Worm (Caenorhabditis elegans) whole organism, early embryonic: ENCODE results near the gene T28F3.8.

Experiments used
- B0310.2 ChIP-seq: sonication (generic microtip); optimal IDR thresholded peaks from 2 replicates; lab custom pipeline; 2016; ENCODE audit warnings: mild to moderate bottlenecking, missing genetic modification characterization, missing compliant biosample characterization
- F13C5.2 ChIP-seq: sonication (generic microtip); optimal IDR thresholded peaks from 2 replicates; lab custom pipeline; 2017; ENCODE audit warnings: mild to moderate bottlenecking, missing genetic modification characterization, inconsistent platforms, missing compliant biosample characterization
- aly-1 ChIP-seq: sonication (generic microtip); optimal IDR thresholded peaks from 2 replicates; lab custom pipeline; 2016; ENCODE audit warnings: missing genetic modification characterization, missing compliant biosample characterization
- ama-1 ChIP-seq: fragments of 150-350 bp; optimal IDR thresholded peaks from 2 replicates; lab custom pipeline; 2014
- hmbx-1 ChIP-seq: sonication (generic microtip); optimal IDR thresholded peaks from 2 replicates; lab custom pipeline; 2016; ENCODE audit warnings: mild to moderate bottlenecking, missing genetic modification characterization, missing compliant biosample characterization
- sea-1 ChIP-seq: fragments of 200-800 bp; sonication (Bioruptor generic); conservative IDR thresholded peaks from 2 replicates; pipeline ENCODE4 v1.3.6; 2022; ENCODE audit warnings: missing genetic modification characterization, missing compliant biosample characterization

ce11 chrIV:17275281-17275680 is 31.8 kb downstream of the T28F3.8 start, which contains the start of gene lhfp-4:
- TF ChIP-seq sea-1 (GFP tag; lab: Robert Waterston, UW) (no peak), aly-1 (no peak), ama-1 (lab: Kevin White, UChicago) (no peak), B0310.2 (tag; lab: Kevin White, UChicago) (no peak), F13C5.2 (tag; lab: Kevin White, UChicago) (no peak), hmbx-1 (no peak)
